Fruit fly (Drosophila melanogaster): ENCODE data around the gene CG10513.

dm6 chr3R:25318011-25318410 lies 41.0 kb upstream of the CG10513 start, which contains the start of gene CG10553:
- TF ChIP-seq psq (optimal IDR thresholded peaks at IDR 0.05): no peak
- TF ChIP-seq insv (optimal IDR thresholded peaks at IDR 0.05): no peak
- TF ChIP-seq h (optimal IDR thresholded peaks at IDR 0.05): no peak
- no peak for TF ChIP-seq ttk (optimal IDR thresholded peaks at IDR 0.05)
- TF ChIP-seq Sin3A (optimal IDR thresholded peaks at IDR 0.05): no peak
- no peak for TF ChIP-seq Myc (optimal IDR thresholded peaks at IDR 0.05)
